Fruit fly (Drosophila melanogaster): ENCODE data around the gene COX8.

COX8 gene

dm6 chr3L:21501928-21502327 lies 37.3 kb downstream of the COX8 start (continued):
- TF ChIP-seq CG18011 (GFP tag; optimal IDR thresholded peaks at IDR 0.05) (no peak), otp (GFP tag; IDR thresholded peaks at IDR 0.05) (no peak), CG30431 (GFP tag; optimal IDR thresholded peaks at IDR 0.05) (no peak), p53 (GFP tag; optimal IDR thresholded peaks at IDR 0.05) (no peak), prd (optimal IDR thresholded peaks at IDR 0.05) (no peak), prd (GFP tag; IDR thresholded peaks at IDR 0.05) (peak; percentile 22; the same call in 1 of the 3 replicates), abd-A (tag; optimal IDR thresholded peaks at IDR 0.05) (no peak), Sox102F (GFP tag; optimal IDR thresholded peaks at IDR 0.05) (peak; percentile 30), CG4854 (GFP tag; optimal IDR thresholded peaks at IDR 0.05) (no peak), cg (GFP tag; optimal IDR thresholded peaks at IDR 0.05) (no peak), dysf (GFP tag; IDR thresholded peaks at IDR 0.05) (peak; percentile 53; the same call in 2 of the 3 replicates), CG17568 (GFP tag; optimal IDR thresholded peaks at IDR 0.05) (no peak), Dip2 (GFP tag; IDR thresholded peaks at IDR 0.05) (no peak), CG34422 (GFP tag; IDR thresholded peaks at IDR 0.05) (no peak), knrl (GFP tag; IDR thresholded peaks at IDR 0.05; ENCODE audit: partially characterized antibody) (no peak), bcd (GFP tag; optimal IDR thresholded peaks at IDR 0.05) (peak; percentile 15), CG1602 (GFP tag; optimal IDR thresholded peaks at IDR 0.05) (no peak), grn (GFP tag; optimal IDR thresholded peaks at IDR 0.05) (peak; percentile 75), CG5245 (GFP tag; optimal IDR thresholded peaks at IDR 0.05) (no peak), vvl (GFP tag; IDR thresholded peaks at IDR 0.05) (peak; percentile 62), hbn (GFP tag; IDR thresholded peaks at IDR 0.05; ENCODE audit: partially characterized antibody) (no peak), CG13123 (GFP tag; optimal IDR thresholded peaks at IDR 0.05) (no peak), CG13775 (GFP tag; optimal IDR thresholded peaks at IDR 0.05) (no peak), fd3F (GFP tag; optimal IDR thresholded peaks at IDR 0.05) (peak; percentile 9), sqz (GFP tag; optimal IDR thresholded peaks at IDR 0.05) (no peak), CG11247 (GFP tag; IDR thresholded peaks at IDR 0.05) (no peak; the same call in 1 of the 2 replicates), CG12744 (GFP tag; optimal IDR thresholded peaks at IDR 0.05) (no peak), CG3281 (GFP tag; optimal IDR thresholded peaks at IDR 0.05) (no peak), Antp (GFP tag; optimal IDR thresholded peaks at IDR 0.05) (no peak), chinmo (GFP tag; IDR thresholded peaks at IDR 0.05; ENCODE audit: partially characterized antibody) (no peak), esg (GFP tag; conservative IDR thresholded peaks at IDR 0.05) (no peak), nau (GFP tag; optimal IDR thresholded peaks at IDR 0.05) (no peak), odd (GFP tag; optimal IDR thresholded peaks at IDR 0.05) (no peak), CG10979 (tag; optimal IDR thresholded peaks at IDR 0.05) (no peak), seq (GFP tag; IDR thresholded peaks at IDR 0.05) (no peak), nerfin-2 (GFP tag; IDR thresholded peaks at IDR 0.05; ENCODE audit: partially characterized antibody) (no peak), sob (GFP tag; IDR thresholded peaks at IDR 0.05) (peak; percentile 9; the same call in 1 of the 2 replicates), inv (GFP tag; IDR thresholded peaks at IDR 0.05; ENCODE audit: partially characterized antibody) (no peak), CG16815 (GFP tag; optimal IDR thresholded peaks at IDR 0.05) (no peak), Six4 (GFP tag; optimal IDR thresholded peaks at IDR 0.05) (no peak), Nf-YB (GFP tag; optimal IDR thresholded peaks at IDR 0.05) (no peak), CG10462 (GFP tag; optimal IDR thresholded peaks at IDR 0.05) (no peak), CG14860 (GFP tag; IDR thresholded peaks at IDR 0.05; ENCODE audit: partially characterized antibody) (no peak), CG4730 (GFP tag; IDR thresholded peaks at IDR 0.05) (no peak), CG10209 (GFP tag; optimal IDR thresholded peaks at IDR 0.05) (no peak), Mes4 (GFP tag; optimal IDR thresholded peaks at IDR 0.05) (no peak), CG32767 (GFP tag; IDR thresholded peaks at IDR 0.05) (no peak), CG10565 (GFP tag; optimal IDR thresholded peaks at IDR 0.05) (no peak), ken (GFP tag; IDR thresholded peaks at IDR 0.05) (no peak), CG15479 (GFP tag; optimal IDR thresholded peaks at IDR 0.05) (no peak), CG8765 (GFP tag; IDR thresholded peaks at IDR 0.05) (no peak)

All from whole organism, embryonic.